Worm (Caenorhabditis elegans) whole organism, L4 larva: ENCODE data around the gene Y55B1AR.2.

Source experiments
- D1046.2 ChIP-seq: fragments of 200-800 bp; sonication (Bioruptor generic); IDR thresholded peaks from 2 replicates; pipeline ENCODE4 v1.3.6; 2022; ENCODE audit warnings: missing genetic modification characterization, missing compliant biosample characterization
- T26A8.4 ChIP-seq: fragments of 200-800 bp; sonication (Bioruptor generic); IDR thresholded peaks from 2 replicates; pipeline ENCODE4 v1.3.6; 2022; ENCODE audit warnings: missing genetic modification characterization, missing compliant biosample characterization
- Y5F2A.4 ChIP-seq: fragments of 200-800 bp; sonication (Bioruptor generic); optimal IDR thresholded peaks from 2 replicates; lab custom pipeline; 2018; ENCODE audit warnings: mild to moderate bottlenecking, missing genetic modification characterization, missing compliant biosample characterization
- aha-1 ChIP-seq: fragments of 150-350 bp; peaks from one replicate; lab custom pipeline; 2014; ENCODE audit warnings: missing biosample characterization, missing genetic modification characterization
- ama-1 ChIP-seq: fragments of 150-350 bp; optimal IDR thresholded peaks from 2 replicates; lab custom pipeline; 2014; ENCODE audit warnings: inconsistent platforms, mixed read lengths
- arid-1 ChIP-seq: fragments of 200-800 bp; sonication (Bioruptor generic); conservative IDR thresholded peaks from 2 replicates; pipeline ENCODE4 v1.3.6; 2022; ENCODE audit warnings: missing genetic modification reagents, missing genetic modification characterization, missing compliant biosample characterization
- ceh-20 ChIP-seq: fragments of 200-800 bp; sonication (Bioruptor generic); IDR thresholded peaks from 2 replicates; pipeline ENCODE4 v1.3.6; 2022; ENCODE audit warnings: missing genetic modification reagents, missing genetic modification characterization, missing compliant biosample characterization
- ceh-32 ChIP-seq: sonication (generic microtip); optimal IDR thresholded peaks from 2 replicates; lab custom pipeline; 2016; ENCODE audit warnings: mild to moderate bottlenecking, missing genetic modification characterization, missing compliant biosample characterization; ENCODE audit not compliant: poor library complexity
- cey-2 ChIP-seq: sonication (generic microtip); optimal IDR thresholded peaks from 3 replicates; lab custom pipeline; 2017; ENCODE audit warnings: missing genetic modification characterization, mild to moderate bottlenecking, missing compliant biosample characterization, antibody characterized with exemption, borderline replicate concordance; ENCODE audit not compliant: insufficient read depth
- ctbp-1 ChIP-seq: fragments of 200-800 bp; sonication (Bioruptor generic); IDR thresholded peaks from 2 replicates; pipeline ENCODE4 v1.3.6; 2022; ENCODE audit warnings: missing genetic modification reagents, missing genetic modification characterization, missing compliant biosample characterization
- daf-16 ChIP-seq, 3 experiments: sonication (generic microtip); optimal IDR thresholded peaks; 2 replicates each; lab custom pipeline; 2016 to 2017; ENCODE audit warnings: missing genetic modification characterization in 3 of 3, missing genetic modification reagents in 3 of 3, mild to moderate bottlenecking in 2 of 3, missing compliant biosample characterization in 2 of 3, missing biosample characterization in 1 of 3, moderate library complexity in 1 of 3
- daf-19 ChIP-seq: fragments of 200-800 bp; sonication (Bioruptor generic); conservative IDR thresholded peaks from 2 replicates; pipeline ENCODE4 v1.3.6; 2022; ENCODE audit warnings: missing genetic modification characterization, missing compliant biosample characterization
- daf-8 ChIP-seq: fragments of 200-800 bp; sonication (Bioruptor generic); IDR thresholded peaks from 2 replicates; pipeline ENCODE4 v1.3.6; 2022; ENCODE audit warnings: missing genetic modification characterization, missing compliant biosample characterization
- duxl-1 ChIP-seq: sonication (generic microtip); optimal IDR thresholded peaks from 2 replicates; lab custom pipeline; 2016; ENCODE audit warnings: mild to moderate bottlenecking, missing genetic modification characterization, moderate library complexity, missing compliant biosample characterization; ENCODE audit not compliant: poor library complexity
- dve-1 ChIP-seq: sonication (generic microtip); optimal IDR thresholded peaks from 2 replicates; lab custom pipeline; 2017; ENCODE audit warnings: antibody characterized with exemption, mild to moderate bottlenecking, missing genetic modification characterization, missing compliant biosample characterization; ENCODE audit not compliant: insufficient read depth
- egl-27 ChIP-seq: sonication (generic microtip); optimal IDR thresholded peaks from 3 replicates; lab custom pipeline; 2017; ENCODE audit warnings: missing biosample characterization, missing genetic modification reagents, missing genetic modification characterization
- fos-1 ChIP-seq: fragments of 150-350 bp; optimal IDR thresholded peaks from 2 replicates; lab custom pipeline; 2014; ENCODE audit warnings: missing biosample characterization, missing genetic modification characterization
- hlh-11 ChIP-seq: fragments of 200-800 bp; sonication (Bioruptor generic); optimal IDR thresholded peaks from 2 replicates; lab custom pipeline; 2018; ENCODE audit warnings: mild to moderate bottlenecking, missing genetic modification characterization, missing compliant biosample characterization
- hlh-30 ChIP-seq: sonication (generic microtip); optimal IDR thresholded peaks from 2 replicates; lab custom pipeline; 2017; ENCODE audit warnings: antibody characterized with exemption, mild to moderate bottlenecking, missing genetic modification characterization, missing compliant biosample characterization; ENCODE audit not compliant: insufficient read depth
- hmg-1.1 ChIP-seq: fragments of 200-800 bp; sonication (Bioruptor generic); IDR thresholded peaks from 2 replicates; pipeline ENCODE4 v1.3.6; 2022; ENCODE audit warnings: missing genetic modification reagents, missing genetic modification characterization, missing compliant biosample characterization
- lin-15B ChIP-seq: fragments of 150-350 bp; sonication (generic microtip); optimal IDR thresholded peaks from 3 replicates; lab custom pipeline; 2014; ENCODE audit warnings: missing biosample characterization, missing genetic modification characterization
- lin-29 ChIP-seq: fragments of 200-800 bp; sonication (Bioruptor generic); IDR thresholded peaks from 2 replicates; pipeline ENCODE4 v1.3.6; 2022; ENCODE audit warnings: missing genetic modification reagents, missing genetic modification characterization, missing compliant biosample characterization
- lin-39 ChIP-seq: fragments of 150-350 bp; optimal IDR thresholded peaks from 2 replicates; lab custom pipeline; 2014; ENCODE audit warnings: missing biosample characterization, missing genetic modification reagents, missing genetic modification characterization
- lir-3 ChIP-seq: sonication (generic microtip); optimal IDR thresholded peaks from 2 replicates; lab custom pipeline; 2016; ENCODE audit warnings: mild to moderate bottlenecking, missing genetic modification characterization, missing compliant biosample characterization
- mdl-1 ChIP-seq, 2 experiments: fragments of 150-350 bp in 1 of 2; sonication (generic microtip) in 1 of 2; optimal IDR thresholded peaks; 2 replicates each; lab custom pipeline; 2014 to 2017; ENCODE audit warnings: missing biosample characterization in 2 of 2, missing genetic modification characterization in 2 of 2
- mep-1 ChIP-seq: fragments of 150-350 bp; sonication (generic microtip); optimal IDR thresholded peaks from 3 replicates; lab custom pipeline; 2014; ENCODE audit warnings: missing biosample characterization, missing genetic modification characterization
- mes-2 ChIP-seq: sonication (generic microtip); optimal IDR thresholded peaks from 2 replicates; lab custom pipeline; 2016; ENCODE audit warnings: missing genotype, mild to moderate bottlenecking, missing genetic modification characterization, missing compliant biosample characterization; ENCODE audit not compliant: poor library complexity, severe bottlenecking
- mxl-2 ChIP-seq: fragments of 200-800 bp; sonication (Bioruptor generic); conservative IDR thresholded peaks from 2 replicates; pipeline ENCODE4 v1.3.6; 2022; ENCODE audit warnings: missing genetic modification reagents, missing genetic modification characterization, missing compliant biosample characterization
- mxl-3 ChIP-seq: fragments of 200-800 bp; sonication (Bioruptor generic); optimal IDR thresholded peaks from 2 replicates; lab custom pipeline; 2018; ENCODE audit warnings: mild to moderate bottlenecking, missing genetic modification characterization, missing compliant biosample characterization
- nhr-102 ChIP-seq: sonication (generic microtip); optimal IDR thresholded peaks from 2 replicates; lab custom pipeline; 2016; ENCODE audit warnings: mild to moderate bottlenecking, missing genetic modification characterization, moderate library complexity, missing compliant biosample characterization
- nhr-25 ChIP-seq: sonication (generic microtip); optimal IDR thresholded peaks from 2 replicates; lab custom pipeline; 2017; ENCODE audit warnings: missing genetic modification characterization, mild to moderate bottlenecking, missing compliant biosample characterization, antibody characterized with exemption, moderate library complexity, borderline replicate concordance; ENCODE audit not compliant: insufficient read depth
- nhr-28 ChIP-seq: fragments of 150-350 bp; optimal IDR thresholded peaks from 2 replicates; lab custom pipeline; 2014; ENCODE audit warnings: missing biosample characterization, missing genetic modification characterization
- nhr-48 ChIP-seq: sonication (generic microtip); optimal IDR thresholded peaks from 2 replicates; lab custom pipeline; 2016; ENCODE audit warnings: mild to moderate bottlenecking, missing genetic modification characterization, missing compliant biosample characterization
- nhr-77 ChIP-seq: fragments of 150-350 bp; optimal IDR thresholded peaks from 2 replicates; lab custom pipeline; 2014; ENCODE audit warnings: missing biosample characterization, missing genetic modification characterization
- pha-4 ChIP-seq, 2 experiments: fragments of 150-350 bp in 1 of 2; fragments of 200-800 bp in 1 of 2; sonication (Bioruptor generic) in 1 of 2; IDR thresholded peaks in 1 of 2; optimal IDR thresholded peaks in 1 of 2; 2 replicates each; pipeline versions ENCODE4 v1.3.6 to Lab custom; 2014 to 2022; ENCODE audit warnings: missing genetic modification characterization in 2 of 2, missing genetic modification reagents in 2 of 2, missing biosample characterization in 1 of 2, missing compliant biosample characterization in 1 of 2
- pqm-1 ChIP-seq: sonication (generic microtip); optimal IDR thresholded peaks from 2 replicates; lab custom pipeline; 2017; ENCODE audit warnings: missing biosample characterization, missing genetic modification characterization
- saeg-2 ChIP-seq: fragments of 200-800 bp; sonication (Bioruptor generic); IDR thresholded peaks from 2 replicates; pipeline ENCODE4 v1.3.6; 2022; ENCODE audit warnings: missing genetic modification reagents, missing genetic modification characterization, missing compliant biosample characterization
- set-16 ChIP-seq: fragments of 200-800 bp; sonication (Bioruptor generic); IDR thresholded peaks from 2 replicates; pipeline ENCODE4 v1.3.6; 2022; ENCODE audit warnings: missing genetic modification reagents, missing genetic modification characterization, missing compliant biosample characterization
- snpc-1.2 ChIP-seq: fragments of 200-800 bp; sonication (Bioruptor generic); IDR thresholded peaks from 2 replicates; pipeline ENCODE4 v1.3.6; 2022; ENCODE audit warnings: missing genetic modification reagents, missing genetic modification characterization, missing compliant biosample characterization
- tra-1 ChIP-seq: fragments of 200-800 bp; sonication (Bioruptor generic); IDR thresholded peaks from 2 replicates; pipeline ENCODE4 v1.3.6; 2022; ENCODE audit warnings: missing genetic modification reagents, missing genetic modification characterization, missing compliant biosample characterization
- unc-130 ChIP-seq: sonication (generic microtip); optimal IDR thresholded peaks from 2 replicates; lab custom pipeline; 2016; ENCODE audit warnings: missing genetic modification reagents, missing genetic modification characterization, missing compliant biosample characterization
- unc-62 ChIP-seq, 3 experiments: fragments of 150-350 bp in 1 of 3; sonication (generic microtip); optimal IDR thresholded peaks in 2 of 3; peaks in 1 of 3; 1 replicate in 1 of 3; 2 replicates in 2 of 3; lab custom pipeline; 2014 to 2017; ENCODE audit warnings: missing biosample characterization in 3 of 3, missing genetic modification characterization in 3 of 3, missing genetic modification reagents in 3 of 3, missing genotype in 1 of 3
- zip-2 ChIP-seq: fragments of 150-350 bp; optimal IDR thresholded peaks from 2 replicates; lab custom pipeline; 2014; ENCODE audit warnings: missing biosample characterization, missing genetic modification characterization

Gene Y55B1AR.2

DNA sequence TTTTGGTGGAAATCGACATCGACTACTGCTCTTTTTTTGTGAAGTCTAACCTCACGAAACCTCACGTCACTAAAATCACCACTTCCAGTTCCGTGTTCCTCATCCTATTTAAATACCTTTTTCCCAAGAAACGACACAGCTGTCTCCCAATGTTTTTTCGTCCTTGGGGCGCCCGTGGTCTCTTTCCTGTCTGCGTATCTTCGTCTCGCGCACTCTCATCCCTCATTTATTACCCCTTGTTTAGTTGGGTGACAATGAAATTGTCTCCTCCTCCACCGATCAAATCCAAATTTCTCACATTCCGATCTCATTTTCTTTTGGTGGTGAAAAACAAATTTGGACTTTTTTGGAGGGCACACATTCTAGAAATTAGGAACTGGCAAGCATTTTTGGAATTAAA is 33.8 kb downstream of the Y55B1AR.2 start:
- peak; percentile 25 for TF ChIP-seq nhr-25 (tag; lab: Kevin White, UChicago)
- no peak for TF ChIP-seq duxl-1 (tag; lab: Kevin White, UChicago)

- peak; percentile 34 for TF ChIP-seq dve-1
- TF ChIP-seq pqm-1 (tag; lab: Kevin White, UChicago): no peak
- TF ChIP-seq, all 104 proteins: peak for 1
Measured at ce11 chrIII:563755-564154, 34.8 kb downstream of the Y55B1AR.2 start.

DNA sequence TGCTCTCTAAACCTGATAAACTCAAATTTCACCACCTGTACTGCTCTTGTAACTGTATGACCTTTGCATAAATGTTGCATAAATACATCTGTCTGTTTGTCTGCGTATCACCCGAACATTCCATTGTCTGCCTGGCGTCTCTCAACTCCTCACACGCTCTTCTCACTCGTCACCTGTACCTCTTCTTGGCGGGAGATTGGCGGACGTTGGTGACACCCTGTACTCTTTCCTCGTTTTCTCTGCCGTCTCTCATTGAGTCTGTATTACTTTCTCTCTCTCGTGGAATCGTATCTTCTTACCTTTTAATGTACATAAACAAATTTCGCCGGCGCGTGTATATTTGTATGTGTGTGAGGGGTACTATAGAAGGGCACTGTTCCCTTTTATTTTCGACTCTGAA is 39.8 kb downstream of the Y55B1AR.2 start:
- peak; percentile 90 for TF ChIP-seq hlh-11 (tag; lab: Kevin White, UChicago)
- peak; percentile 40 for TF ChIP-seq nhr-28 (tag; lab: Kevin White, UChicago)
- peak; percentile 13 for TF ChIP-seq nhr-77 (tag; lab: Kevin White, UChicago)
- peak; percentile 44 for TF ChIP-seq mep-1 (tag; lab: Kevin White, UChicago)
- no peak for TF ChIP-seq nhr-25 (tag; lab: Kevin White, UChicago)
- TF ChIP-seq fos-1: no peak
- TF ChIP-seq daf-8: no peak
- no peak for TF ChIP-seq zip-2 (tag; lab: Kevin White, UChicago)
- TF ChIP-seq mxl-3 (GFP tag; lab: Kevin White, UChicago): peak; percentile 10
- peak in 1 of 2 experiments; percentile 55 for TF ChIP-seq mdl-1 (tag; optimal IDR thresholded peaks at IDR 0.05; lab: Kevin White, UChicago)
- no peak for TF ChIP-seq ctbp-1 (GFP tag; lab: Robert Waterston, UW)
- TF ChIP-seq aha-1 (tag; lab: Kevin White, UChicago): peak; percentile 52
- TF ChIP-seq lin-15B (tag; lab: Kevin White, UChicago): no peak
- no peak for TF ChIP-seq pha-4 (GFP tag; IDR thresholded peaks at IDR 0.05; lab: Robert Waterston, UW)
- TF ChIP-seq pha-4 (tag; optimal IDR thresholded peaks at IDR 0.05; lab: Kevin White, UChicago): peak; percentile 60
- peak; percentile 90 for TF ChIP-seq dve-1
- no peak for TF ChIP-seq ceh-20
- TF ChIP-seq egl-27 (tag; lab: Kevin White, UChicago): no peak
- TF ChIP-seq ama-1 (lab: Kevin White, UChicago): no peak
- TF ChIP-seq hlh-30 (tag; lab: Kevin White, UChicago): peak; percentile 57
- no peak for TF ChIP-seq nhr-102
- no peak for TF ChIP-seq unc-130 (GFP tag; lab: Kevin White, UChicago)
- TF ChIP-seq lin-39 (tag; lab: Kevin White, UChicago): no peak
- TF ChIP-seq unc-62 (GFP tag; optimal IDR thresholded peaks at IDR 0.05 in 1 of 2; lab: Kevin White, UChicago): peak in 1 of 2 experiments; percentile 36
- TF ChIP-seq unc-62 (tag; optimal IDR thresholded peaks at IDR 0.05; lab: Kevin White, UChicago): no peak
- no peak for TF ChIP-seq lir-3
- no peak for TF ChIP-seq D1046.2 (GFP tag; lab: Robert Waterston, UW)
- peak; percentile 64 for TF ChIP-seq nhr-48
- 0 out of 2 replicates have a peak, but pooled peaks have one; percentile 34 for TF ChIP-seq hmg-1.1
- peak; percentile 66 for TF ChIP-seq mes-2 (tag; lab: Kevin White, UChicago)
- TF ChIP-seq daf-16 (GFP tag; optimal IDR thresholded peaks at IDR 0.05; lab: Kevin White, UChicago): no peak
- peak; percentile 95 for TF ChIP-seq daf-16 (tag; optimal IDR thresholded peaks at IDR 0.05; lab: Kevin White, UChicago)
- no peak for TF ChIP-seq daf-19 (GFP tag; lab: Robert Waterston, UW)
- TF ChIP-seq lin-29 (GFP tag; lab: Robert Waterston, UW): no peak
- no peak for TF ChIP-seq tra-1 (GFP tag; lab: Robert Waterston, UW)
- TF ChIP-seq cey-2 (tag; lab: Kevin White, UChicago): no peak
- TF ChIP-seq saeg-2 (GFP tag; lab: Robert Waterston, UW): no peak
- TF ChIP-seq Y5F2A.4 (GFP tag; lab: Kevin White, UChicago): no peak
- no peak for TF ChIP-seq mxl-2 (GFP tag; lab: Robert Waterston, UW)
- no peak for TF ChIP-seq T26A8.4 (GFP tag; lab: Robert Waterston, UW)
- TF ChIP-seq ceh-32: no peak
- no peak for TF ChIP-seq snpc-1.2 (GFP tag; lab: Robert Waterston, UW)
- TF ChIP-seq pqm-1 (tag; lab: Kevin White, UChicago): peak; percentile 7
- TF ChIP-seq set-16 (GFP tag; lab: Robert Waterston, UW): no peak
- 0 out of 2 replicates have a peak, but pooled peaks have one; percentile 22 for TF ChIP-seq arid-1
